Worm (Caenorhabditis elegans): ENCODE results near the gene chil-9.

- TF ChIP-seq ama-1 (optimal IDR thresholded peaks at IDR 0.05): no peak
- TF ChIP-seq ama-1 (GFP tag; optimal IDR thresholded peaks at IDR 0.05): no peak
- TF ChIP-seq snpc-4 (GFP tag; optimal IDR thresholded peaks at IDR 0.05): no peak
- TF ChIP-seq snpc-4 (tag; optimal IDR thresholded peaks at IDR 0.05): no peak
- no peak for TF ChIP-seq lin-26 (GFP tag; IDR thresholded peaks at IDR 0.05)
- TF ChIP-seq cebp-1 (GFP tag; IDR thresholded peaks at IDR 0.05): no peak
- TF ChIP-seq cebp-1 (tag; optimal IDR thresholded peaks at IDR 0.05): no peak
- no peak for TF ChIP-seq dox-1 (GFP tag; IDR thresholded peaks at IDR 0.05)
- no peak for TF ChIP-seq unc-130 (GFP tag; optimal IDR thresholded peaks at IDR 0.05)
- no peak for TF ChIP-seq T07F8.4 (tag; optimal IDR thresholded peaks at IDR 0.05)
- no peak for TF ChIP-seq ztf-18 (tag; optimal IDR thresholded peaks at IDR 0.05)
- TF ChIP-seq mes-4 (tag; optimal IDR thresholded peaks at IDR 0.05): no peak
Observed at ce11 chrII:9833855-9834254, 11.3 kb downstream of the chil-9 start, which contains the start of gene ZK938.3.

Measured in whole organism, young adult.